Worm (Caenorhabditis elegans): ENCODE data around the gene F22B7.1.
A peak's percentile ranks its signal among the peaks of the same experiment; 100 is the strongest.

Gene F22B7.1

DNA sequence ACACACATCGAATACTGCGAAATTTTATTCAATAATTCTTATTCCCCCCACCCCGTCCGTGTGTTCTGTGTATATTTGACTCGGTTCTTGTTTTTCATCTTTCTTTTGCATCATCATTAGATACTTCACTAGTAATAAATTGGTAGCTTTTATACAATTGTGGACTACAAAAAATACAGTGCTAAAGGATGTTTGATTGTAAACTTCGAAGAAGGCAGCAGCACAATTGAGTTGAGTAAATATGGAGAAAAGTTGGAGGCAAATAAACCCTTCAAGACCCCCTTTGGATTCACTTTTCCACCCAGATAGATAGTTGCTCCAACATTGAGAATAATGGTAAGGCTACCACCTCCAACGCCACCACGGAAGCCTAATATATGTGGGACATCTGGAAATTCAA, 28.2 kb downstream of the F22B7.1 start, which contains the start of gene B0303.7:
B0303.7 (plus strand) TSS at position 301 of the 400 bp plus-strand sequence.
- peak; percentile 3 for TF ChIP-seq pha-4 (tag; optimal IDR thresholded peaks at IDR 0.05)
- no peak for TF ChIP-seq mml-1 (tag; optimal IDR thresholded peaks at IDR 0.05)
- TF ChIP-seq zag-1 (tag; optimal IDR thresholded peaks at IDR 0.05): no peak

DNA sequence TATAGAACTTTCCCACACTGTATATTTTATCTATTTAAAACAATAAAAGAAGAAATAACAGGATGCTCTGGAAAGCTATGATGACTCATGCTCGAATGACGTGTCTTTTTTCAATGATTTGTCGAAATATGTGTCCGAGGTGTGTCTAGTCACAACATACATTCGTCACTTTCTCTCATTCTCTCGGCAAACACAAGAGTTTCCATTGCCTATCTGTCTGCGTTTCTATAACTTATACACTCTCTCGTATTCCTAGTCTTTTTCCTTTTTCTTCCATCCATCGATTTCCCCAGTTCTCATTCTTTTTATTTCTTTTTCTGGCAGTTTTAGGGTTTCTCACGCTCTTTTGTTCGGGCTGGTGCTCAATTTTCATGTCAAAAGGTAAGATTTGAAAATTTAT, 31.5 kb downstream of the F22B7.1 start:
- peak; percentile 16 for TF ChIP-seq nhr-23 (tag; optimal IDR thresholded peaks at IDR 0.05)
- TF ChIP-seq skn-1 (tag; optimal IDR thresholded peaks at IDR 0.05): peak; percentile 2
- TF ChIP-seq ztf-11 (tag; optimal IDR thresholded peaks at IDR 0.05): no peak
- TF ChIP-seq jun-1 (tag; optimal IDR thresholded peaks at IDR 0.05): peak; percentile 37
- peak; percentile 38 for TF ChIP-seq pha-4 (tag; optimal IDR thresholded peaks at IDR 0.05)
- TF ChIP-seq unc-39 (tag; optimal IDR thresholded peaks at IDR 0.05): no peak
- TF ChIP-seq sea-2 (GFP tag; optimal IDR thresholded peaks at IDR 0.05): no peak
- TF ChIP-seq fos-1 (tag; optimal IDR thresholded peaks at IDR 0.05): peak; percentile 38
- TF ChIP-seq egl-27 (tag; optimal IDR thresholded peaks at IDR 0.05): no peak
- peak; percentile 7 for TF ChIP-seq ceh-28 (tag; optimal IDR thresholded peaks at IDR 0.05)
- peak; percentile 33 for TF ChIP-seq pqm-1 (tag; optimal IDR thresholded peaks at IDR 0.05)
- peak; percentile 36 for TF ChIP-seq elt-2 (tag; optimal IDR thresholded peaks at IDR 0.05)
- TF ChIP-seq lin-15B (tag; optimal IDR thresholded peaks at IDR 0.05): peak; percentile 5
- TF ChIP-seq nfya-1 (tag; optimal IDR thresholded peaks at IDR 0.05; ENCODE audit: insufficient read depth): peak; percentile 53
- no peak for TF ChIP-seq nhr-12 (tag; optimal IDR thresholded peaks at IDR 0.05)

DNA sequence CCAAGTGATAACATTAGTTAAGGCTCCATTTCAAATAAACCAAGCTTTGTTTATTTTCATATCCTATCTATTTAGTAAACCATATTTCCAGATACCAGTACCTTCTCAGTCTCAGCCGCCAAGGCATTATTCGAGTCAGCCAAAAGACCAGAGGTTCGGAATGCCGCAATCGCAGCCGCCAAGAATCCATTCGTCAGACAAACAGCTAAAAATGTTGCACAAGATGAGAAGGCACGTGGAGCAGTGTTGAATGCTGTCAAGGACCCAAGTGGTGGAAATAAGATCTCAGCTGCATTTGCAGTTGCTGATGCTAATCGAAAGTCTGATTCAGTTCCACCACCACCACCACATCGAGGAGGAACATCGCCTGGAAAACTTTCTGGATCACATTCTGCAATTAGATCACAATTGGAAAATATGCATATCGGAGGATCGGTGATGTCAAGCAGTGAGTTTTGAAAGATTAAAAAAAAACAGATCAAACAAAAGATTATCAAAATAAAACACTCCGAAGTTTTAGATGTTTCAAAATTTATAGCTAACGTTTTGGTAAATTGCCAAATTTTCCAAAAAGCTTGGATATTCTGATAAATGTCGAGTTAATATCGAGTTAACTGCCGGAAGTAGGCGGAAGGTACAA, 32.2 kb downstream of the F22B7.1 start:
- TF ChIP-seq egl-27 (tag; optimal IDR thresholded peaks at IDR 0.05): no peak
- TF ChIP-seq elt-3 (tag; optimal IDR thresholded peaks at IDR 0.05): no peak
- no peak for TF ChIP-seq lsy-12 (tag; optimal IDR thresholded peaks at IDR 0.05)
- TF ChIP-seq ztf-4 (tag; optimal IDR thresholded peaks at IDR 0.05): no peak
- no peak for TF ChIP-seq jun-1 (tag; optimal IDR thresholded peaks at IDR 0.05)
- no peak for TF ChIP-seq nhr-23 (tag; optimal IDR thresholded peaks at IDR 0.05)
- TF ChIP-seq ama-1 (optimal IDR thresholded peaks at IDR 0.05): no peak
- TF ChIP-seq fos-1 (tag; optimal IDR thresholded peaks at IDR 0.05): no peak
- no peak for TF ChIP-seq nhr-67 (tag; optimal IDR thresholded peaks at IDR 0.05)
- TF ChIP-seq eor-1 (tag; optimal IDR thresholded peaks at IDR 0.05): no peak
- TF ChIP-seq pqm-1 (tag; optimal IDR thresholded peaks at IDR 0.05): no peak
- no peak for TF ChIP-seq snpc-4 (tag; optimal IDR thresholded peaks at IDR 0.05)
- TF ChIP-seq elt-2 (tag; optimal IDR thresholded peaks at IDR 0.05): no peak
- TF ChIP-seq fkh-10 (GFP tag; optimal IDR thresholded peaks at IDR 0.05): no peak
- TF ChIP-seq fkh-2 (tag; optimal IDR thresholded peaks at IDR 0.05): no peak
- TF ChIP-seq nhr-76 (tag; optimal IDR thresholded peaks at IDR 0.05): no peak

DNA sequence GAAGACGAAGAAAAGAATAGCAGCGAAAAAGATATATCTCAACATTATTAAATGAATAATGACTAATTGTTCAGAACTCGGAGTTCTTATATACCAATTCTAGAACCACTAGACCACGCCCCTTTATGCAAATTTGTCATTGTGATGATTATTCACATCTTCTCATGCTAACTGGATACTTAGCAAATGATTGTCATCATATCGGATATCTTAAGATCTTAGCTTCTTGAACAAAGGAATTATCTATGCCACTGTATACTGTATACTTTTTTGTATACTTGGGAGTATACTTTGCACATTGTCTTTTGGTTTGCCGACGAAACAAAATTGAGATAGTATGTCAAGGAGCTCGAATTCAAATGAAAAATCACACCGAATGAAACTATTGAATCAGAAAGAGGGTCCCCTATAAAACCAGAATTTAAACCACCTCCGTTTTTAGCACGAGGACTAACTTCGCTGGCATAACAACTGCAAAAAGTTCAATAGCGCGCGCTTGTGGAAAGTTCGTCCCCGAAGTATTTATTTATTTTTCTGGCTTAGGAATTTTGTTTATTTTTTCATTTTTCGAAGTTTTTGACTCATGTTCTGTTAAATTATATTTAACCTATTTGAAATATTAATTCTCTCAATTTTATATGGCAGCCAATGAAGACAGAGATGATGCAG, 35.3 kb downstream of the F22B7.1 start, which contains the start of the genes sdz-1 and vps-33.1:
sdz-1 (minus strand) TSS at position 51 of the 669 bp plus-strand sequence.
vps-33.1 (plus strand) TSS at position 639 of the 669 bp plus-strand sequence.
- peak; percentile 27 for TF ChIP-seq R02D3.7 (tag; optimal IDR thresholded peaks at IDR 0.05)
- peak; percentile 51 for TF ChIP-seq lin-39 (tag; optimal IDR thresholded peaks at IDR 0.05)
- peak; percentile 86 for TF ChIP-seq lin-15B (tag; optimal IDR thresholded peaks at IDR 0.05)
- TF ChIP-seq nhr-77 (tag; optimal IDR thresholded peaks at IDR 0.05): no peak
- TF ChIP-seq egl-27 (tag; optimal IDR thresholded peaks at IDR 0.05): no peak
- TF ChIP-seq mdl-1 (tag; optimal IDR thresholded peaks at IDR 0.05): no peak
- peak; percentile 38 for TF ChIP-seq nhr-23 (tag; optimal IDR thresholded peaks at IDR 0.05)
- peak; percentile 42 for TF ChIP-seq nhr-43 (tag; optimal IDR thresholded peaks at IDR 0.05; ENCODE audit: poor library complexity, severe bottlenecking)
- no peak for TF ChIP-seq nhr-11 (tag; optimal IDR thresholded peaks at IDR 0.05)
- peak; percentile 21 for TF ChIP-seq nhr-25 (tag; optimal IDR thresholded peaks at IDR 0.05)
- no peak for TF ChIP-seq nhr-67 (tag; optimal IDR thresholded peaks at IDR 0.05)
- peak; percentile 83 for TF ChIP-seq nfya-1 (tag; optimal IDR thresholded peaks at IDR 0.05; ENCODE audit: insufficient read depth)
- peak; percentile 53 for TF ChIP-seq snpc-4 (tag; optimal IDR thresholded peaks at IDR 0.05)
- TF ChIP-seq nhr-237 (tag; optimal IDR thresholded peaks at IDR 0.05): no peak
- no peak for TF ChIP-seq daf-12 (tag; optimal IDR thresholded peaks at IDR 0.05)
